Fruit fly (Drosophila melanogaster) ovary, adult (tissue): Measurements from ENCODE around the gene Faf2.
A peak's percentile ranks its signal among the peaks of the same experiment; 100 is the strongest.

ENCODE experiments used
- CG17801 ChIP-seq: fragments of 200-800 bp; optimal IDR thresholded peaks from 2 replicates; lab custom pipeline; 2019; ENCODE audit warnings: missing biosample characterization, mild to moderate bottlenecking, missing genetic modification characterization, moderate library complexity; ENCODE audit not compliant: partially characterized antibody

Faf2 gene

DNA sequence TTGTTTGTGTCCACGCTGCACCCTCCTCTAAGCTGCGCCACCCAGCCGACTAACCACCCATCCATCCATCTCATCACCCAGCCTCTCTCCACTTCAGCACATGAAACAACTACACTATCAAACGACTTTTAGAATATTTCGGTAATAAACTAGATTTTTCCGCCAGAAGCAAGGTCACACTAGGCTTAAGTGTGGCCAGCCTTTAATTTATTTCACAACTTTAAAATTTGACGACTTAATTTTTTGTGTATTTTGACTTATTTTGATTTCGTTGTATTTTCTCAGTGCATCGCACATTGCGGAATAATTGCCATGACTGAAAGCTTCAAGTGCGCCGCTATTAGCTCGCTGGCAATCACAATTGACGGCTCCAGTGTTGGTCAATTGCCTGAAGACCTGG lies 16.4 kb upstream of the Faf2 start:
- no peak for TF ChIP-seq CG17801

DNA sequence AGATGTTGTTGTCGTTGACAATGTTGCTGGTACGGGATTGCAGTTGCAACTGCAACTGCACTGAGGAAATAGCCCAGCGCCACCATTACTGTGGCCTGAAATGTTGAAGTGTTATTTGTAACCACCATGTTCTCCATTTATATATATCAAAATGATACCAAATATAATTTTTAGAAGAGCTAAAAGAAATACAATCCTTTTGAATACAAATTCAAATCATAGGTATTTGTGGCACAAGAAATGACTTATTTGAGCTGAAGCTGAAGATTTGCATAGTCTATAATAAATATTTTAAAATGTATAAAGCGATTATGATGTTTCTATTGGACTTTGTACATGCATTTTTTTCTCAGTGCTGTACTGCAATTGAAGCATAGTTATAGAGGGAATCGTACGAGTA lies 11.1 kb upstream of the Faf2 start:
- TF ChIP-seq CG17801 = no peak

DNA sequence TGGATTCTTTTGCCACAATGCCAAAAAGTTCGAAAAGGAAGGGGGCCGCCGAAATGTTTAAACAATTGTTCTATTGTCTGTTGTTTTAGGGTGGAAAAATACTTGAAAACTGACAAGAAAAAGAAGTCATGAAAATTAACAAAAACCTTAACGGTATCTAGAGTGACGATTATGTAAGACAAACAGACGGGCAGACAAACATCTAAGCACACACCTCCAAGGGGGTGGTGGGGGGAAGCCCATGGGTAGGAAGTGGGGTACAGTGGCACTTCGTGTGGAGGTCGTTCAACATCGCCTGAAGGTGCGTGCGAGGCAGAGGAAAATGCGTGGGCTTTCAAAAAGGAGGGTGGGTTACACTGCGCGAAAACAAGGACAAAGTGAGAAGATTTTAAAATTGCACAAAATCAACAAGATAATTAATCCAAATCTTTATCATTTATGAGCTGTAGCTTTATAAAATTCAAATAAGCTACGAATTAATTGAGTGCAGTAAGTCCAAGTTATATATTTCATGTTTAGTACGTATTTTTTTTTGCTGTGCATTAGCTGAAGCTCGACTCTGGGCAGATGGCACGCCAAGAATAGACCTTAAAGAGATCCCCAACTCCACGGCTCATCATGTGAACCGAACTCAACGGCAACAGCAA lies 9.0 kb upstream of the Faf2 start:
- no peak for TF ChIP-seq CG17801

DNA sequence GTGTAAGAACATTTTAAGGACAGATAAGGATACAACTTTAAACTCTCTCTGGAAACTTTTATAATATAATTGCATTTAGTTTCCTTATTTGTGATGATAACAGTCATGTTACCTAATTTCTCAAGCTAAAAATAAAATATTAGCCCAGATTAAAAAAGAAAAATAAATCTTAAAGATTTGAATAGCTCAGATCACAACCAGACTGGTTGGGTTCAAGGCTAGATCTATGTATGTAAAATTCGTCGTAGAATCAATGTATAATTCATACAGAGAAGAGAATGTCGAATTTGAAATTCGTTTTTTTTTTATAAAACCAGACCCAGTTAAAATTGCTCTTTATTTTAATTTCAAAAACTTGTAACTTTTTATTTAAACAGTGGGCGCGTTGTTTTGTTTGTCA lies 5.6 kb upstream of the Faf2 start:
- no peak for TF ChIP-seq CG17801

DNA sequence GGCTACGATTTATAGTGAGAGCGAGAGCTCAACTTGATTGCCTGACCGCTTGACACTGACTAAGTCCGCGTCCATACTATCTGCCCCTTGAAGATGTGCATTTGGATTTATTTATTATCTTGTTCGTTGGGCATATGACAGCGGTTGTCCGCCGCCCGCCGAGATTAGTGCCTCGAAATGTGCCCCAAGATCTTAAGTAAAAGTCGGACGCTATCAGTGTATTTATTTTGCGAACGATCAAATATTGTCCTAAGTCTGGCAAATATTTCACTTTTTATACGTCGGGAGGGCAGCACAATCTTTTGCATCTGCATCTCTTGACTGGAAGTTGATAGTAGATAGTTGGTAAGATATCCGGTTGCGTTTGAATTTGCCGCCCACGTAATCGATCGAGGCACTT lies 5.2 kb upstream of the Faf2 start, which contains the start of gene Irk3:
Irk3 (minus strand) TSS at position 63 of the 400 bp plus-strand sequence.
- no peak for TF ChIP-seq CG17801

DNA sequence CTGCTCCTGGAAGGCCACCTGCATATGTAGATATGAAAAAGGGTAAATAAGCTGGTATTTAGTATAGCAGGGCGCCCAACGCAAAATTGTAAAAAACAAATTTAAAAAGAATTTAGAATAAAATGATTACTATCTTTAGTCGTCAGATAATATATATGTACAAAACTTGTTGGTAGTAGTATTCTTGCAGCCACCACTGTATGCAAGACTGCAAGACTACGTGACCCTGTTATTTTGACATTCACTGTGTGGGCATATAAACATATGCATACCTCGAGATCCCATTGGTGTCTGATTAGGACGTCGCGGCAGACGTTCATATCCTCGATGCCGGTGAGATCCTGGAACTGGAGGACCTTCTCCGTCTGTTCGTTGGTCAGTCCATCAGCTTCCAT lies 647 bp downstream of the Faf2 start:
- TF ChIP-seq CG17801 = no peak

DNA sequence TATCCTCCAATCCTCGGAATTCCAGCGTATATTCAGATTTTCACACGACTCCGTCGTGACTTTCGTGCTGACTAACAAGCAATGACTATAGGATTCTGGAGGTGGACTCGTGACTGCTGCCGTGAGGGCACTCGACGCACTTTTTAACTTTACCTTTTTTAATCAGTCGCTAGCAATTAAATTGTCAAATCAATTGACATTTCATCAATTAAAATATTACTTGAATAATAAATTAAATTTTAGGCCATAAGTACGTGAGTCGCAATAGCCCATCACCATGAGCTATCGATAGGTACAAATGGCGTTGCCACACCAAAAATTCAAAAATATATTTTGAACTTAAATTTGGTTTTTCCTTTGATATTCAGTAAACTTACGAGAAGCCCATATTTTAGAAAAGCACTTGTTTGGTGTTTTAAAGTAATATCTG lies 2.9 kb downstream of the Faf2 start, which contains the start of gene Jwa:
Jwa (minus strand) TSS at position 87 of the 430 bp plus-strand sequence.
- peak; percentile 73 for TF ChIP-seq CG17801

DNA sequence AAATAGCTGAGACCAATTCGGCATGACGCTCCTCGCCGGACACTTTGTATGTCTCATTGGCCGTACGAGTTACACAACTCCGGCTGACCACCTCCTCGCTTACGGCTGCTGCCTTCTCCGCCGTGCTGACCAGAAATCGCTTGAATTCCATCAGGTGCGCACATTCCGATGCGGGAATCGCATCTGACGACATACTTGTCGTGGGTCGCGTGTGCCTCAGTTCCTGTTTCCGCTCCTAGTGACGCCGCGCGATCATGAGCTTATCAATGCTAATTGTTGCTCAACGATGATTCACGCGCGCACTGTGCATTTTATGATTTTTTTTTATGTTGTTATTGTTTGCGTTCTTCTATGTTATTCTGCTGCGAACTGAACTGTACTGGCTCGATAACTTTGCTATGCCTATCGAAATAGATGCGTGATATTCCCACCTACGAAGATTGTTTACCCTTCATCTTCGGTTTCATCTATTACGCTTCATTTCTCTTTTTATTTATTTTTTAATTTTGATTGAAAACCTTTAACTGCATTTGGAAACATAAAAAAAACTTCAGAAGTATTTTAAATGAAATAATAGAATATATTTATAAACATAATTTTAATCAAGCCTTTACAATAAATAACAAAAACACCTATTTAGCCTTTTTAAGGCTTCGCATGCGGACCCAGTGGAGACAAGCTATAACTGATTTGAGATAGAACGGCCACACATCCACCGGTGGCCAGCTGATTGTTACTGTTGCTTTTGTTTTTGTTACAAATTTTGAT lies 5.6 kb downstream of the Faf2 start, which contains the start of the genes CG10376 and CG10343:
CG10376 (minus strand) TSS at position 385 of the 768 bp plus-strand sequence.
CG10343 (plus strand) TSS at position 753 of the 768 bp plus-strand sequence.
- peak; percentile 69 for TF ChIP-seq CG17801

DNA sequence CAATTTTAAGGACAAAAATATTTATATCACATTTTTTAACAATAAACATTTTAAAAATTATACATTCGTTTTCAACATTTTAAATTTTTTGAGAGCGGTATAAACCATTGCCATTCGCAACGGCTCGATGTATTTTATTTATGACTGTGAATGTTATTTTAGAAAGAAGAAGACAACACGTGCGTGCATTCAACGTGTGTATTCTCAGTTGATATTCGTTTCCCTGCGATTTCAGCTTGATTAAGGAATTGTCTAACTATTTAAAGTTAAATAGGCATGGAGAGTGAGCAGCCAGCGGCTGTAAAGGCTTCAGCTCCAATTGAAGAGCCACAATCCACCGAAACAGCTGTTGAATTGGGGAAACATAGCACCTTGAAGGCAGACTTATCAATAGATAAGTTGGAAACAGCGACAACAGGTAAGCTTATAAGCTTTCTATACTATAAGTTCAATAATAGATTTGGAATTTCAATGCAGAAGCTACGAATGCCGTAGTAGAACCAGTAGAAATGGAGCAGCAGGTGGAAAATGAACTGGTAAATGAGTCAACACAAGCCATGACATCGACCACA lies 9.8 kb downstream of the Faf2 start, which contains the start of gene CG10341:
CG10341 (plus strand) TSS at position 156 of the 572 bp plus-strand sequence.
- TF ChIP-seq CG17801 = peak; percentile 10

DNA sequence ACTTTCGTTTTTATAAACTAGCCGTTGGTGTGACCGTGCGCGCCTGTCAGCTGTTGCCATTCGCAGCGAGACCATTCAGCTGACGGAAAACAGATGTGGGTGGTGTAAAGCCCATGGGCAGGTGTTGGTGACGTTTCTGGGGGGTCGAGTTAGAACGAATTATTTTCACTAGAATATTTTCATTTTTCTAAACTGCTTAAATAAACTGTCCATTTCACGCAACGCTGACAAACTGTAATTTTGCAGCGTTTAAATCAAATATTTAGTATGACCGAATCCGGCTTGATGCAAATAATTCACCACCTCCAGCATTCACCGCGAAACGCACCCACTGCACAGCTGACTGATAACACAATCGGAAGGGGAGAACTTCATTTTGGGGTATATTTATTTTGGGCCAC lies 13.1 kb downstream of the Faf2 start, which contains the start of the genes CG10383 and CG10338:
CG10383 (minus strand) TSS at position 199 of the 401 bp plus-strand sequence.
CG10338 (plus strand) TSS at position 261 of the 401 bp plus-strand sequence.
- peak; percentile 68 for TF ChIP-seq CG17801

DNA sequence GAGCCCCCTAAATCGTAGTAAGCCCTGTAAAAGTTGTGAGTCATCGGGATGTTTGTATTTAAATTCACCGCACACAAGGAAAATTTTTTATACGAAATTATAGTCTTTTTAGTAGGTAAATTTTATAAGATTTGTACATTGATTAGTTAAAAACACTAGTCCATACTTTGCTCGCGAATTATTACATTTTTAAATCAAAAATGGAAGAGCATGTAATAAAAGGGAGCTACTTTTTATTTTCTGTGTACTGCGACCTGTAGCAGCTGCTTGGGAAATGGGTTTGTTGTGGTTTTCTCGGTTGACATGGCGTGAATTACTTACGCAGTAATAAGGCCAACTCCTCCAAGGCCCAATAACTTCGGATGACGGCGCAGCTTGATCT lies 13.8 kb downstream of the Faf2 start:
- no peak for TF ChIP-seq CG17801

DNA sequence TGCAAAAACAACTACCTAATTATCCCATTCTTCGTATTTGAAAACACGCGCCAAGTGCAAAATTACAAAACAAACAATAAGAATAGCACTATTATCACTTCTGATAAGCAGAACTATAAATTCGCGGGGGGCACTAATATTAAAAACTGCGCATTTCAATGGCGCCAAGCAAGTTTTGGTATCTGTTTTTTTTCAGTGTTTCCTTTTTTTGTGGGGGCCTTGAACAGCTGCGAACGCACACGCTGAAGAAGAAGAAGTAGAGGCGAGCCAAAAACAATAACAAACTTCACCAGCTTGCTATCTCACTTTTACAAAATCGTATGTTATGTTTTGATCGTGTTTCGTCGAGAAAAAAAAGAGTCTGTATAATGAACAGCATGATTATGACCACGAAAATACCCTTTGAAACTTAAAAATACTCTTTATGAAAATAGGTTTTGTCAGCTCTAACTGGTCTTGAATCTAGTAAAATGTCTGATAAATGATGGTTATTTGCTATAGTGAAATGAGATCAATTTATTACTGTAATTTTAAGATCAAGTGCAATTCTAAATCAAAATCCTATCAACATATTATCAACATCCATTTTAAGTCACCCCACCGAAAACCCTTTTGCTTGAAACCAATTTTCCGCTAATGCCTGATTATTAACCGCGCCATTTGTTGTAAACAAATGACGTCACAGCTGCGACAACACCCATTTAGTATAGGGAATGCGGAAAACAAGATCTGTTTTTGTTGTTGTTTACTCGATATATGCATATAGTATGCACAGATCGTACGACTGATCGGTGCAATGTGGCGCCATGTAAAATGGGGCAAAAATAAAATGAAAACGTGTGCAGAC lies 14.4 kb downstream of the Faf2 start:
- TF ChIP-seq CG17801 = peak; percentile 94

DNA sequence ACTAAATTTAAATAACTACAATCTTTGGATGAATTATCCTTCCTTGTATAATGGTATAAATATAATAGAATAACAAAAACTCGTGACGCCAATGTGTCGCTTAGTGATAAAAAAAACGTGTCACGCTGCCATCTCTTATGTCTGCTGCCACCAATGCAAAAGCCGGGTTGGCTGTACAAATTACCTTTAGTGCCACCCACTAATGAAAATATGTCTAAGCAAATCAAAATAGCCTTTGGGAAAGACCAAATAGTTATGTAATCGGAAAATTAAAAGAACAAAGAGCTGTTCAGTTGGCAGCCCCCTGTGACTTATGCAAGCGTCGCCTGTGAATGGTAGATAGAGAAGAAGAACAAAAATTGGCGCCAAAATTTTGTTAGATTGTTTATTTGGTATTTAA lies 19.1 kb downstream of the Faf2 start, which contains the start of gene CG10336:
CG10336 (plus strand) TSS at position 153 of the 400 bp plus-strand sequence.
- no peak for TF ChIP-seq CG17801

DNA sequence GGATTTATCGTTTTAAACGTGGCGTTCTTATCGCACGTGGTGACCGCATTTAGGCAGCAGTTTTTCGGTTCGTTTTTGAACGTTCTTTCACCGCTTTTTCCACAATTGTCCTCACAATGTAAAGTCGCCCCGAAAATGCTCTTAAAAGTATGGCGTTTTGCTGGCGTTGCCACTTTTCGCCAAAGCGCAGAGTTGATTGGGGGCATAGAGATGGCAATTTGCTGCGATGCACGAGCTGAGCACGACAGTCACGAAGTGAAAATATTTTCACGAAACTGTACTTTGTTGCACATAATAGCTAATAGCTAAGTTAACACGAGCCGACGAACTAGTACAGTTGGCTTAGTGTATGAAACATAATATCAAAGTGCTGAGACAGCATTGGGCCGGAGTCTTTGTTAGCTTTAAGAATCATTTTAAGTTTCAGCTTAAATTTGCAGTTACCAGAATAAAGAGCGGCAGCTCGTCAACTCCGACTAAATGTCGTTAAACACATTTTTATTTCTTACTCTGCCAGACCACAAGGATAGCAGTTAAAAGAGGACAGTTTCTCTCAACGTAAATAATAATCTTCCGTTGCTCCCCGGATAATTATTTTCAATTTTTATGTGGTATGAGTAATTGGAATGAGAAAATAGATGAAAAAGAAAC lies 19.7 kb downstream of the Faf2 start, which contains the start of gene msl-1:
msl-1 (minus strand) TSS at position 155 of the 651 bp plus-strand sequence.
- TF ChIP-seq CG17801 = peak; percentile 0

DNA sequence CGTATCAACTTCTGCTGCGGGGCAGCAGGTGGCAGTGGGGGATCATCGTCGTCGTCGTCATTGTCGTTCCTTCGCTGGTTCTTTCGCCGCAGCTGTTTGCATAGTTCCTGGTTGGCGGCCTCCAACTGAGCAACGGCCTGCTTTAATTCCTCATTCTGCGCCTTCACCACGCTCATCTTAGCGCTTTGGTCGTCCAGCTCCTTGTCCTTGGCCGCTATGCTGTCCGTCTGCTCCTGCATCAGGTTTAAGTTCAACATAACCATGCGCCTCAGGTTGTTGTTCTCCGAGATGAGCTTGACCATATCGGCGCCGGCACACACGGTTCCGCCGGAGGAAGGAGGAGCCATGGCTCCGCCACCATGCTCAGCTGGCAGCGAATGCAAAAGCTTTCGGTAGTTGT lies 20.7 kb downstream of the Faf2 start:
- no peak for TF ChIP-seq CG17801
